Fruit fly (Drosophila melanogaster) S2 (cell line): ENCODE measurements around the gene emc.

Experiments
- CG8478 ChIP-seq: fragments of >200 bp; optimal IDR thresholded peaks from 2 replicates; lab custom pipeline; 2018
- CTCF ChIP-seq, 2 experiments: fragments of >200 bp; optimal IDR thresholded peaks; 2 replicates each; lab custom pipeline; 2018

dm6 chr3L:707992-708489, 41.2 kb upstream of the emc start, which contains the start of gene CG13895:
- TF ChIP-seq CG8478 (lab: Kevin White, UChicago): no peak
- TF ChIP-seq CTCF (optimal IDR thresholded peaks at IDR 0.05; lab: Kevin White, UChicago): no peak
